Worm (Caenorhabditis elegans) whole organism, late embryonic: ENCODE data around the gene C34F11.5.
A peak's percentile ranks its signal among the peaks of the same experiment; 100 is the strongest.

ENCODE experiments used
- C08G9.2 ChIP-seq: sonication (generic microtip); optimal IDR thresholded peaks from 2 replicates; lab custom pipeline; 2016; ENCODE audit warnings: mild to moderate bottlenecking, missing genetic modification characterization, moderate library complexity, missing compliant biosample characterization
- C38D4.7 ChIP-seq: fragments of 200-800 bp; sonication (Bioruptor generic); optimal IDR thresholded peaks from 2 replicates; lab custom pipeline; 2018; ENCODE audit warnings: mild to moderate bottlenecking, missing genetic modification characterization, moderate library complexity, missing compliant biosample characterization
- K02D7.2 ChIP-seq: sonication (generic microtip); optimal IDR thresholded peaks from 2 replicates; lab custom pipeline; 2017; ENCODE audit warnings: mild to moderate bottlenecking, missing genetic modification characterization, missing compliant biosample characterization
- T23F11.4 ChIP-seq: fragments of 200-800 bp; sonication (Bioruptor generic); optimal IDR thresholded peaks from 2 replicates; lab custom pipeline; 2018; ENCODE audit warnings: mild to moderate bottlenecking, missing genetic modification characterization, missing compliant biosample characterization
- Y22D7AL.16 ChIP-seq: sonication (generic microtip); optimal IDR thresholded peaks from 2 replicates; lab custom pipeline; 2016; ENCODE audit warnings: missing genetic modification characterization, missing compliant biosample characterization
- ceh-18 ChIP-seq: sonication (generic microtip); optimal IDR thresholded peaks from 2 replicates; lab custom pipeline; 2016; ENCODE audit warnings: missing genetic modification characterization, missing compliant biosample characterization
- ceh-19 ChIP-seq: fragments of 200-800 bp; sonication (Bioruptor generic); optimal IDR thresholded peaks from 2 replicates; lab custom pipeline; 2018; ENCODE audit warnings: mild to moderate bottlenecking, missing genetic modification characterization, missing compliant biosample characterization
- ceh-2 ChIP-seq: sonication (generic microtip); optimal IDR thresholded peaks from 2 replicates; lab custom pipeline; 2016; ENCODE audit warnings: missing genotype, missing genetic modification characterization, missing compliant biosample characterization
- ceh-22 ChIP-seq: sonication (generic microtip); optimal IDR thresholded peaks from 2 replicates; lab custom pipeline; 2017; ENCODE audit warnings: missing biosample characterization, missing genetic modification characterization
- ceh-24 ChIP-seq: sonication (generic microtip); optimal IDR thresholded peaks from 2 replicates; lab custom pipeline; 2016; ENCODE audit warnings: mild to moderate bottlenecking, missing genetic modification characterization, missing compliant biosample characterization
- ceh-31 ChIP-seq: sonication (generic microtip); optimal IDR thresholded peaks from 2 replicates; lab custom pipeline; 2016; ENCODE audit warnings: missing genetic modification characterization, missing compliant biosample characterization
- dmd-4 ChIP-seq: sonication (generic microtip); optimal IDR thresholded peaks from 2 replicates; lab custom pipeline; 2016; ENCODE audit warnings: borderline replicate concordance, missing genetic modification characterization, missing compliant biosample characterization
- dve-1 ChIP-seq: sonication (generic microtip); optimal IDR thresholded peaks from 2 replicates; lab custom pipeline; 2017; ENCODE audit warnings: antibody characterized with exemption, mild to moderate bottlenecking, missing genetic modification characterization, missing compliant biosample characterization
- elt-2 ChIP-seq: sonication (generic microtip); optimal IDR thresholded peaks from 2 replicates; lab custom pipeline; 2016; ENCODE audit warnings: missing genetic modification reagents, missing genetic modification characterization, missing compliant biosample characterization
- ets-4 ChIP-seq: sonication (generic microtip); optimal IDR thresholded peaks from 2 replicates; lab custom pipeline; 2016; ENCODE audit warnings: missing genetic modification characterization, missing compliant biosample characterization
- eyg-1 ChIP-seq: sonication (generic microtip); optimal IDR thresholded peaks from 2 replicates; lab custom pipeline; 2016; ENCODE audit warnings: missing genotype, missing genetic modification characterization, missing compliant biosample characterization
- hlh-15 ChIP-seq: sonication (generic microtip); optimal IDR thresholded peaks from 2 replicates; lab custom pipeline; 2016; ENCODE audit warnings: missing genetic modification characterization, missing compliant biosample characterization
- hlh-30 ChIP-seq: sonication (generic microtip); optimal IDR thresholded peaks from 2 replicates; lab custom pipeline; 2017; ENCODE audit warnings: antibody characterized with exemption, missing genetic modification characterization, missing compliant biosample characterization; ENCODE audit not compliant: insufficient read depth
- hlh-6 ChIP-seq: sonication (generic microtip); optimal IDR thresholded peaks from 2 replicates; lab custom pipeline; 2016; ENCODE audit warnings: missing genotype, missing genetic modification characterization, missing compliant biosample characterization
- lim-6 ChIP-seq: sonication (generic microtip); optimal IDR thresholded peaks from 2 replicates; lab custom pipeline; 2016; ENCODE audit warnings: missing genetic modification characterization, missing compliant biosample characterization
- lin-11 ChIP-seq: fragments of 200-800 bp; sonication (Bioruptor generic); optimal IDR thresholded peaks from 2 replicates; lab custom pipeline; 2018; ENCODE audit warnings: mild to moderate bottlenecking, missing genetic modification characterization, missing compliant biosample characterization
- mec-3 ChIP-seq: sonication (generic microtip); optimal IDR thresholded peaks from 2 replicates; lab custom pipeline; 2016; ENCODE audit warnings: borderline replicate concordance, missing genetic modification characterization, missing compliant biosample characterization
- nhr-11 ChIP-seq: fragments of 150-350 bp; optimal IDR thresholded peaks from 2 replicates; lab custom pipeline; 2014; ENCODE audit warnings: missing biosample characterization, missing genetic modification characterization
- odd-2 ChIP-seq: sonication (generic microtip); optimal IDR thresholded peaks from 2 replicates; lab custom pipeline; 2017; ENCODE audit warnings: antibody characterized with exemption, mild to moderate bottlenecking, missing genetic modification characterization, missing compliant biosample characterization
- pat-9 ChIP-seq: fragments of 200-800 bp; sonication (Bioruptor generic); optimal IDR thresholded peaks from 2 replicates; lab custom pipeline; 2018; ENCODE audit warnings: mild to moderate bottlenecking, missing genetic modification characterization, moderate library complexity, missing compliant biosample characterization
- pax-1 ChIP-seq: fragments of 150-350 bp; optimal IDR thresholded peaks from 2 replicates; lab custom pipeline; 2014; ENCODE audit warnings: missing biosample characterization, missing genetic modification characterization
- pha-2 ChIP-seq: sonication (generic microtip); optimal IDR thresholded peaks from 2 replicates; lab custom pipeline; 2017; ENCODE audit warnings: mild to moderate bottlenecking, missing genetic modification characterization, missing compliant biosample characterization
- pqm-1 ChIP-seq: sonication (generic microtip); optimal IDR thresholded peaks from 2 replicates; lab custom pipeline; 2016; ENCODE audit warnings: missing genetic modification characterization, missing compliant biosample characterization
- rnt-1 ChIP-seq: sonication (generic microtip); optimal IDR thresholded peaks from 2 replicates; lab custom pipeline; 2016; ENCODE audit warnings: missing genetic modification characterization, missing compliant biosample characterization
- sox-2 ChIP-seq: fragments of 200-800 bp; sonication (Bioruptor generic); IDR thresholded peaks from 2 replicates; pipeline ENCODE4 v1.3.6; 2022; ENCODE audit warnings: missing genetic modification reagents, missing genetic modification characterization, missing compliant biosample characterization
- ttx-3 ChIP-seq: sonication (generic microtip); optimal IDR thresholded peaks from 2 replicates; lab custom pipeline; 2016; ENCODE audit warnings: missing genetic modification reagents, missing genetic modification characterization, missing compliant biosample characterization
- unc-3 ChIP-seq, 2 experiments: fragments of 200-800 bp in 1 of 2; sonication (Bioruptor generic) in 1 of 2; sonication (generic microtip) in 1 of 2; conservative IDR thresholded peaks in 1 of 2; optimal IDR thresholded peaks in 1 of 2; 2 replicates each; pipeline versions ENCODE4 v1.3.6 to Lab custom; 2016 to 2022; ENCODE audit warnings: missing compliant biosample characterization in 2 of 2, missing genetic modification characterization in 2 of 2, missing genetic modification reagents in 1 of 2
- unc-86 ChIP-seq: sonication (generic microtip); optimal IDR thresholded peaks from 2 replicates; lab custom pipeline; 2016; ENCODE audit warnings: missing genetic modification characterization, missing compliant biosample characterization
- ztf-16 ChIP-seq: sonication (generic microtip); optimal IDR thresholded peaks from 2 replicates; lab custom pipeline; 2017; ENCODE audit warnings: missing genetic modification characterization, missing compliant biosample characterization

C34F11.5 gene

DNA sequence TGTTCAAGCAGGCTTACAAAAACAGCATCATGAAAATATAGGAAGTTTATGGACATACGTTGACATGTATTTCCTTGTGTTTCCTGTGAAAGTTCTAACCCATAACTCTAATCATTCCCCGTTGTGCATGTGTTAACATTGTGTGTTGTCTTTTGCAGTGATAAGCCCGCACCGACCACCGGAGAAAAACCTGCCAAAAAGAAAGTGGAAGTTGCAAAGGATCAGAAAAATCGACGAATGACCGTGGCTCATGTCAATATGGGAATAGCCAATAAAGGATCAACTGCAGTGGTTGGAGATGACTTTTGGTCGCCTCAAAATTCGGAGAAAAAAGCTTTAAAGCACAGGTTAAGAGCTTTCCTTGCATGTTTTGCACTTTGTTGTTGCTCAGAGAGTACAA is 9.7 kb downstream of the C34F11.5 start:
- TF ChIP-seq dve-1 (tag; lab: Kevin White, UChicago) (no peak), elt-2 (tag; lab: Kevin White, UChicago) (peak; percentile 6)

DNA sequence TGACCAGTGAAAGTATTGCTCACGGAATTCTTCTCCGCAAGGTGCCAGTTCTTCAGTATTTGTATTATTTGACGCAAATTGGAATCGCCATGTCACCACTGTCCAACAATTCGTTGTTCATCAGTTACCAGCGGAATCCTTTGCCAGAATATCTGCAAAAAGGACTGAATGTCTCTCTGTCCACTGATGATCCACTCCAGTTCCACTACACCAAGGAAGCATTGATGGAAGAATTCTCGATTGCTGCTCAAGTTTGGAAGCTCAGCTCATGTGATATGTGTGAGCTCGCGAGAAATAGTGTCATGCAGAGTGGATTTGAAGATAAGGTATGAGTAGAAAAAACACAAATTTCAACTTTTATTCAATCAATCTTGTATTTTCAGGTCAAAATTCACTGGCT is 13.5 kb downstream of the C34F11.5 start:
- TF ChIP-seq pat-9 (tag; lab: Kevin White, UChicago) (no peak), pha-2 (tag; lab: Kevin White, UChicago) (no peak)

- no peak for TF ChIP-seq Y22D7AL.16 (tag; lab: Kevin White, UChicago)
- no peak for TF ChIP-seq nhr-11
- TF ChIP-seq rnt-1 (tag; lab: Kevin White, UChicago) = no peak
- no peak for TF ChIP-seq pqm-1 (tag; lab: Kevin White, UChicago)
- TF ChIP-seq hlh-30 (tag; lab: Kevin White, UChicago) = no peak
- no peak for TF ChIP-seq unc-86 (tag; lab: Kevin White, UChicago)
- TF ChIP-seq ceh-18 (tag; lab: Kevin White, UChicago) = no peak
- no peak for TF ChIP-seq elt-2 (tag; lab: Kevin White, UChicago)
- no peak for TF ChIP-seq ceh-2 (tag; lab: Kevin White, UChicago)
- no peak for TF ChIP-seq hlh-6 (tag; lab: Kevin White, UChicago)
- TF ChIP-seq ceh-19 (GFP tag; lab: Kevin White, UChicago) = no peak
- TF ChIP-seq dve-1 (tag; lab: Kevin White, UChicago) = no peak
- no peak for TF ChIP-seq C38D4.7 (GFP tag; lab: Kevin White, UChicago)
Observed at ce11 chrII:5210830-5211229, 15.2 kb downstream of the C34F11.5 start, which contains the start of gene C34F11.8. TSS of gene C34F11.8 (minus strand) at chrII:5210964.

DNA sequence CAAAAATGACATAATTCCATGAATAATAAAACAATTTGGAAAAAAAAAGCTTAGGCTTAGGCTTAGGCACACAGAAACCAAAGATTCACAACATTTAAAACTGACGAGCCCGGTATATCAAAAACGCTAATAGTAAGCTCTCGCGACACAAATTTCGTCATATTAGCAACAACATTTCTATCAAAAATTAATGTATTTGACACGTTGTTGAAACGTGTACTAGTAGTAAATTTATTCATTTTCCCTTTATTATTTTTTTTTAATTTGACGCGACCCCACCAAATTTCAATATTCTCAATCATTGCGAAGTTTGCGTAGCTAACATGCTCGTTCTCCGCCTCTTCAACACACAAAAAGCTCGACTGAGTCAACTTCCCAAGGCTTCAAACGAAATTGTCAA is 16.4 kb downstream of the C34F11.5 start, which contains the start of gene C34F11.2:
TSS of gene C34F11.2 (plus strand) at position 301 of the 400 bp plus-strand sequence.
- TF ChIP-seq ets-4 (tag; lab: Kevin White, UChicago) = no peak
- TF ChIP-seq T23F11.4 (GFP tag; lab: Kevin White, UChicago) = no peak
- no peak for TF ChIP-seq C08G9.2 (tag; lab: Kevin White, UChicago)
- TF ChIP-seq ceh-22 (tag; lab: Kevin White, UChicago) = no peak
- TF ChIP-seq pqm-1 (tag; lab: Kevin White, UChicago) = no peak

DNA sequence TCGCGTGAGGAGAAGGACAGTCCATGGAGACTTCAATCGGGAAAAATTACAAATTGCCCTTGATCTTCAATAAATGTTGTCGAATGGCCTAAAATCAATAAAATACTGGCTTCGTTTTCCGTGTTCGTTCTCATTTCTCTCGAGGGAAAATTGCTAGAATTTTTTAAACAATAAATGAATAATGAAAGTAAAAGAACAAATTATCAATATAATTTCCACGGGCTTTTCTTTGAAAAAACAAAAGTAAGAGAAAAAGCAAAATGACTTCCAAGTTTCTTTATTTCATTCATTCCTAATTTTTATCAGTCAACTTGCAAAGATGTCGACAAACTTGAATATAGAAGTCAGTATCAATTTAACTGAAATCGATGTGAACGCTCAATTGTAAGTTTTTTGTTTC is 17.1 kb downstream of the C34F11.5 start, which contains the start of gene C34F11.1:
TSS of gene C34F11.1 (plus strand) at position 301 of the 400 bp plus-strand sequence.
- TF ChIP-seq lim-6 (tag; lab: Kevin White, UChicago) (no peak), dmd-4 (tag; lab: Kevin White, UChicago) (no peak), rnt-1 (tag; lab: Kevin White, UChicago) (no peak), eyg-1 (tag; lab: Kevin White, UChicago) (no peak), sox-2 (GFP tag; lab: Robert Waterston, UW) (no peak), unc-86 (tag; lab: Kevin White, UChicago) (no peak), K02D7.2 (no peak), ceh-24 (tag; lab: Kevin White, UChicago) (no peak), mec-3 (tag; lab: Kevin White, UChicago) (no peak), pha-2 (tag; lab: Kevin White, UChicago) (no peak), odd-2 (tag; lab: Kevin White, UChicago) (no peak), lin-11 (tag; lab: Kevin White, UChicago) (no peak)

DNA sequence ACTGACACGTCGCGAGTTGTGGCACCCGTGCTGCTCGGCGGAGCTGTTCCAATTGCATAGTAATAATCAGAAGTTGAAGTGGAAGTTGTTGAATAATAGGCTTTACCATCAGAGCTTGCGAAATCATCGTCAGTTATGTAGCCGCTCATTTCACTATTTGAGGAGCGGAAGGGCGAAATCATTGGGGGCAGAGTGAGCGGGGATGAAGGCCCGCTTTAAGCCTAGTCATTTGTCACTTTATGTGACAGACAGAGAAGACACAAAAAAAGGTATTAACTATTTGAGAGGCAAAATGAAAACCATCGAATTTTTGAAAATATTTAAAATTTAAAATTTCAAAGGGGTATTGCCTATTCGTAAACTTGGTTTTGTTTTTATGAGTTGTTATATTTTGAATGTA is 22.7 kb downstream of the C34F11.5 start:
- TF ChIP-seq unc-3 (GFP tag; conservative IDR thresholded peaks at IDR 0.05; lab: Robert Waterston, UW) = no peak
- TF ChIP-seq unc-3 (tag; optimal IDR thresholded peaks at IDR 0.05; lab: Kevin White, UChicago) = no peak
- TF ChIP-seq hlh-30 (tag; lab: Kevin White, UChicago) = no peak
- TF ChIP-seq nhr-11 = no peak
- no peak for TF ChIP-seq elt-2 (tag; lab: Kevin White, UChicago)
- TF ChIP-seq C38D4.7 (GFP tag; lab: Kevin White, UChicago) = no peak
- TF ChIP-seq ceh-31 (tag; lab: Kevin White, UChicago) = no peak
- TF ChIP-seq ttx-3 (tag; lab: Kevin White, UChicago) = no peak
- no peak for TF ChIP-seq ztf-16 (tag; lab: Kevin White, UChicago)
- TF ChIP-seq lim-6 (tag; lab: Kevin White, UChicago) = no peak
- no peak for TF ChIP-seq pax-1
- no peak for TF ChIP-seq hlh-15 (tag; lab: Kevin White, UChicago)
